Fruit fly (Drosophila melanogaster) whole organism, adult: ENCODE measurements around the gene rols.

Source experiments
- CG11617 ChIP-seq: fragments of 200-800 bp; sonication (Bioruptor generic); optimal IDR thresholded peaks from 2 replicates; lab custom pipeline; 2017; ENCODE audit warnings: mild to moderate bottlenecking, missing biosample characterization, missing genetic modification reagents, missing genetic modification characterization
- CG12768 ChIP-seq: fragments of 200-800 bp; sonication (Bioruptor generic); optimal IDR thresholded peaks from 2 replicates; lab custom pipeline; 2017; ENCODE audit warnings: missing biosample characterization, missing genetic modification characterization, mild to moderate bottlenecking, moderate library complexity, missing genetic modification reagents
- CG14711 ChIP-seq: fragments of 200-800 bp; sonication (Bioruptor generic); optimal IDR thresholded peaks from 2 replicates; lab custom pipeline; 2018; ENCODE audit warnings: missing biosample characterization, mild to moderate bottlenecking, missing genetic modification characterization, moderate library complexity
- CG1620 ChIP-seq: fragments of 200-800 bp; sonication (Bioruptor generic); optimal IDR thresholded peaks from 2 replicates; lab custom pipeline; 2016; ENCODE audit warnings: missing biosample characterization, missing genetic modification characterization
- CG33017 ChIP-seq: fragments of 200-800 bp; sonication (Bioruptor generic); optimal IDR thresholded peaks from 2 replicates; lab custom pipeline; 2018; ENCODE audit warnings: missing biosample characterization, mild to moderate bottlenecking, missing genetic modification characterization, moderate library complexity
- CG5204 ChIP-seq: fragments of 200-800 bp; sonication (Bioruptor generic); optimal IDR thresholded peaks from 2 replicates; lab custom pipeline; 2016; ENCODE audit warnings: missing biosample characterization, missing genetic modification characterization
- CG7045 ChIP-seq: fragments of 200-800 bp; sonication (Bioruptor generic); optimal IDR thresholded peaks from 2 replicates; lab custom pipeline; 2017; ENCODE audit warnings: missing biosample characterization, mild to moderate bottlenecking, missing genetic modification characterization
- CG7101 ChIP-seq: fragments of 200-800 bp; sonication (Bioruptor generic); optimal IDR thresholded peaks from 2 replicates; lab custom pipeline; 2018; ENCODE audit warnings: missing biosample characterization, mild to moderate bottlenecking, missing genetic modification characterization, moderate library complexity
- Clk ChIP-seq: fragments of 200-800 bp; sonication (Bioruptor generic); optimal IDR thresholded peaks from 2 replicates; lab custom pipeline; 2017; ENCODE audit warnings: missing biosample characterization, missing genetic modification characterization
- Crg-1 ChIP-seq: fragments of 200-800 bp; sonication (Bioruptor generic); optimal IDR thresholded peaks from 2 replicates; lab custom pipeline; 2016; ENCODE audit warnings: missing biosample characterization, missing genetic modification characterization
- Hr96 ChIP-seq: fragments of 200-800 bp; sonication (Bioruptor generic); optimal IDR thresholded peaks from 2 replicates; lab custom pipeline; 2016; ENCODE audit warnings: missing biosample characterization, missing genetic modification characterization
- Mnt ChIP-seq: fragments of 200-800 bp; sonication (Bioruptor generic); optimal IDR thresholded peaks from 2 replicates; lab custom pipeline; 2016; ENCODE audit warnings: missing biosample characterization, mild to moderate bottlenecking, missing genetic modification characterization
- bab1 ChIP-seq: fragments of 200-800 bp; sonication (Bioruptor generic); optimal IDR thresholded peaks from 3 replicates; lab custom pipeline; 2019; ENCODE audit warnings: missing biosample characterization, mild to moderate bottlenecking, missing genetic modification characterization, moderate library complexity
- cic ChIP-seq: fragments of 200-800 bp; sonication (Bioruptor generic); optimal IDR thresholded peaks from 2 replicates; lab custom pipeline; 2017; ENCODE audit warnings: missing biosample characterization, mild to moderate bottlenecking, missing genetic modification characterization, moderate library complexity
- cnc ChIP-seq, 2 experiments: fragments of >200 bp; optimal IDR thresholded peaks; 2 replicates each; lab custom pipeline; 2017
- kay ChIP-seq: fragments of 200-800 bp; sonication (Bioruptor generic); peaks from one replicate; lab custom pipeline; 2016; ENCODE audit warnings: missing biosample characterization, missing genetic modification characterization, borderline replicate concordance
- ovo ChIP-seq: fragments of 200-800 bp; sonication (Bioruptor generic); optimal IDR thresholded peaks from 2 replicates; lab custom pipeline; 2016; ENCODE audit warnings: missing biosample characterization, missing genetic modification characterization
- pad ChIP-seq: fragments of 200-800 bp; sonication (Bioruptor generic); optimal IDR thresholded peaks from 3 replicates; lab custom pipeline; 2017; ENCODE audit warnings: missing biosample characterization, missing genetic modification characterization, mild to moderate bottlenecking, moderate library complexity, missing genetic modification reagents
- tj ChIP-seq: fragments of 200-800 bp; sonication (Bioruptor generic); optimal IDR thresholded peaks from 3 replicates; lab custom pipeline; 2017; ENCODE audit warnings: missing biosample characterization, mild to moderate bottlenecking, missing genetic modification characterization, moderate library complexity
- toe ChIP-seq: fragments of 200-800 bp; sonication (Bioruptor generic); optimal IDR thresholded peaks from 2 replicates; lab custom pipeline; 2016; ENCODE audit warnings: missing biosample characterization, missing genetic modification characterization

Gene rols

dm6 chr3L:12074952-12075351 lies 10.3 kb upstream of the rols start:
- peak; percentile 69 for TF ChIP-seq bab1 (GFP tag; lab: Kevin White, UChicago)
- no peak for TF ChIP-seq kay (GFP tag; lab: Kevin White, UChicago)
- peak; percentile 38 for TF ChIP-seq CG7045 (GFP tag; lab: Kevin White, UChicago)
- TF ChIP-seq CG33017 (tag; lab: Kevin White, UChicago), result no peak
- peak; percentile 5 for TF ChIP-seq CG12768 (GFP tag; lab: Kevin White, UChicago)
- TF ChIP-seq tj (GFP tag; lab: Kevin White, UChicago), result peak; percentile 95
- no peak for TF ChIP-seq cic
- TF ChIP-seq CG1620 (GFP tag; lab: Kevin White, UChicago), result peak; percentile 17
- peak; percentile 59 for TF ChIP-seq toe (GFP tag; lab: Kevin White, UChicago)

DNA sequence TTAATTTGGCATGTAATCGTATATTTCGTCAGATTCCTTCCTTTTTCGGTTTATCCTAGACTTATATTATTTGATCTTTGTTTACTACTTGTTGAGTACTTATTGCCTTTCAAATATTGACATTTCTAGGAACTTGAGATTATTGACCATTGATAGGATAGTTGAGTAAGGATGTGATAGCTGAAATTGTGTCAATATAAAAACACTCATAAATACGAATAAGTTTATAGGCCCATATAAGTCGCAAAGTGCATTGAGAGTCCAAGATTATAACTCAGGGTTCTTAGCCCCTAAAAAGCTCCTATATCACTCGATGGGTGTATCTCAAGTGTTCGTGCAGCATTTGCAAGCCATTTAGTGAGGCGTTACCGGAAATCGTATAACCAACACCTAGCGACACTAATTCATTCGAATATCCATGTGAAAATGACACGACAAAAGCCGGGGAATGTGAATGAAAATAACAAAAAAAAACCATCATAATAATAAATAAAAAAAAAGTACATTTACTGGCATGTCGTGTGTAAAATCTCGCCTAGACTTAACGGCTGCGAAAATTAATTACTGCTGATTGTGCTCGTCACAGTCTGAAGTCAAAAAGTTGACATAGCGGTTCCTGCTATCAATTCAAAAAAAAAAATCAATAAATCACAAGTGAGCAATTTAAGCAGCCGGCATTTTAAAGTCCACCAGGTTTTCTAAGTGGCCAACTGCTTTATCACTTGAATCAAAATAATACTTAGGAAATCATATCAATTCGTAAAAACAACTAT lies 9.4 kb upstream of the rols start:
- peak; percentile 51 for TF ChIP-seq tj (GFP tag; lab: Kevin White, UChicago)
- no peak for TF ChIP-seq Hr96
- no peak for TF ChIP-seq cnc (optimal IDR thresholded peaks at IDR 0.05; lab: Kevin White, UChicago)
- TF ChIP-seq Crg-1 (GFP tag; lab: Kevin White, UChicago), result no peak
- TF ChIP-seq CG11617, result no peak
- no peak for TF ChIP-seq CG5204 (GFP tag; lab: Kevin White, UChicago)
- TF ChIP-seq kay (GFP tag; lab: Kevin White, UChicago), result peak; percentile 36
- TF ChIP-seq cic, result peak; percentile 55
- TF ChIP-seq Mnt (GFP tag; lab: Kevin White, UChicago), result peak; percentile 1
- peak; percentile 45 for TF ChIP-seq CG7045 (GFP tag; lab: Kevin White, UChicago)
- TF ChIP-seq CG33017 (tag; lab: Kevin White, UChicago), result peak; percentile 30
- peak; percentile 5 for TF ChIP-seq bab1 (GFP tag; lab: Kevin White, UChicago)
- no peak for TF ChIP-seq Clk (GFP tag; lab: Kevin White, UChicago)
- peak; percentile 20 for TF ChIP-seq CG14711
- peak; percentile 12 for TF ChIP-seq pad (GFP tag; lab: Kevin White, UChicago)
- peak; percentile 45 for TF ChIP-seq CG7101 (tag; lab: Kevin White, UChicago)
- TF ChIP-seq CG12768 (GFP tag; lab: Kevin White, UChicago), result peak; percentile 77

DNA sequence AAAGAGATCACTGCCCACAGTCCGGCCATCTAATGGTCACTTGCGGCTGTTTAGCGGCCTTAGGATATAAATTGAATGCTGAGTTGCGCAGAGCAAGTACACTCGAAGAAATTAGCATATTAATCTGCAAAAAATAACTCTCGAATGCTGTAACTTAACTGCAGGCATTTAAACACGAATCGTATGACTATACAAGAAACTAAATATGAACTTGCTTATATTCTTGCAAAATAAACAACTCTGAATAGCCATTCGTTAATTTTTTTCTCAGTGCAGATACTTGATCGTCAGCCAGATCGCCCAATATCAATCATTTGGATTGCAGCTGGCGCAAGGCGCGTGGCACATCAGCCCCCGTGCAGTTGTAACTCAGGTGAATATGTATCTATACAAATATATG lies 8.4 kb upstream of the rols start:
- TF ChIP-seq Clk (GFP tag; lab: Kevin White, UChicago), result no peak

DNA sequence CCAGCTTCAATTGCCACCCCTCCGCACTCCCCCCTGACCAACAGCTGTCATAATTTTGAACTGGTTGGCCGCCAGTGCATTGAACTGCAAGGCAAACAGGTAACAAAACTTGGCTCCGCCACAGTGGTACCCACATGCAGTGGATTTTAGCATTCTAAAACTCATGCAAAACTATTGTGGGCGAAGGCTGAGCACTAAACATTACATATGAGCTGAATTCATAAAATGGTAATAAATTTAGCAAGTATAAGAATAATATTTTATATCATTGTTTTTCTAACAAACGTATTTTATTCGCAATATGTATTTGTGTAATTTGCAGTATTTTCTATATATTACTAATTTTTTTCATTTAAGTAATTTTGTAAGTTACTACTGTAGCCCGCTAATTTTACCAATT lies 7.7 kb upstream of the rols start:
- no peak for TF ChIP-seq bab1 (GFP tag; lab: Kevin White, UChicago)
- no peak for TF ChIP-seq Clk (GFP tag; lab: Kevin White, UChicago)
- no peak for TF ChIP-seq CG7045 (GFP tag; lab: Kevin White, UChicago)
- TF ChIP-seq CG5204 (GFP tag; lab: Kevin White, UChicago), result no peak
- no peak for TF ChIP-seq kay (GFP tag; lab: Kevin White, UChicago)
- TF ChIP-seq CG11617, result no peak
- no peak for TF ChIP-seq cic
- TF ChIP-seq CG33017 (tag; lab: Kevin White, UChicago), result no peak

- TF ChIP-seq kay (GFP tag; lab: Kevin White, UChicago) (peak; percentile 35), toe (GFP tag; lab: Kevin White, UChicago) (no peak)
Measured at dm6 chr3L:12066699-12067287, 2.1 kb upstream of the rols start.

DNA sequence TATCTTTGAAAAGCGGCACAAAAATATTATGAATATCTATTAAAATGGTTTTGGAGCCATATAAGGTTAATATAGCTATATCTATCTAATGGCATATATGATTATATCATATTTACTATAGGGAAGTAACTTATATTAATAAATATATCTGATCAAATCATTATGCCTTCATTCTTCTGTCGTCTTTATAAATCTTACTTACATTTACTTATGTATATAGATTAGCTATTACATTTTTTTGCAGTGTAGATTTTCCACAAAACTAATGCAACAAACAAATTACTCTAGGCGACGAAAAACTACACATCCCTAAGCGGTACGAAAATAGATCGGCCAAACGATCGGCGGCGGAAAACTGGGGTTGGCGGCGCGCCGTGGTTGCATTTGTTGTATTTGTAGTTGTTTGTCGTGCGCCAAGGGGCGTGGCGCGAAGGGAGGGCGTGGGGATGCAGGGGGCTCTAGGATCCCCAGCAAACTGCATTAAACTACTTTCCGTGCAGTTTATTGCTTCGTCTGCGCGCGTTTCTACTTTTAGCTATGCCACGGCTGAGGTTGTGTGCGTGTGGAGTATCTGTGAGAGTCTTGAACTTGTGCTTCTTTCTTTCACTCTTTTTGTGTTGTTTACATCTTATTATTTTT lies 1.1 kb downstream of the rols start:
- TF ChIP-seq CG7101 (tag; lab: Kevin White, UChicago) (no peak), CG5204 (GFP tag; lab: Kevin White, UChicago) (no peak), tj (GFP tag; lab: Kevin White, UChicago) (no peak), Crg-1 (GFP tag; lab: Kevin White, UChicago) (no peak), bab1 (GFP tag; lab: Kevin White, UChicago) (no peak), cic (no peak), Hr96 (no peak), Mnt (GFP tag; lab: Kevin White, UChicago) (no peak), kay (GFP tag; lab: Kevin White, UChicago) (no peak), toe (GFP tag; lab: Kevin White, UChicago) (no peak), Clk (GFP tag; lab: Kevin White, UChicago) (no peak), ovo (GFP tag; lab: Kevin White, UChicago) (no peak), CG14711 (no peak)
